Worm (Caenorhabditis elegans) whole organism, L1 larva: ENCODE measurements around the gene B0365.9.

Experiments used
- C04F5.9 ChIP-seq: sonication (generic microtip); optimal IDR thresholded peaks from 2 replicates; lab custom pipeline; 2016; ENCODE audit warnings: missing genetic modification characterization, missing compliant biosample characterization
- C34B4.2 ChIP-seq: sonication (generic microtip); optimal IDR thresholded peaks from 2 replicates; lab custom pipeline; 2017; ENCODE audit warnings: mild to moderate bottlenecking, missing genetic modification characterization, missing compliant biosample characterization
- F16B12.6 ChIP-seq: fragments of 150-350 bp; optimal IDR thresholded peaks from 2 replicates; lab custom pipeline; 2014; ENCODE audit warnings: missing biosample characterization, missing genetic modification characterization
- alr-1 ChIP-seq: fragments of 200-800 bp; sonication (Bioruptor generic); optimal IDR thresholded peaks from 2 replicates; lab custom pipeline; 2018; ENCODE audit warnings: borderline replicate concordance, mild to moderate bottlenecking, missing genetic modification characterization, missing compliant biosample characterization
- aly-2 ChIP-seq: fragments of 150-350 bp; optimal IDR thresholded peaks from 2 replicates; lab custom pipeline; 2014; ENCODE audit warnings: missing biosample characterization, missing genetic modification characterization
- ama-1 ChIP-seq: fragments of 150-350 bp; optimal IDR thresholded peaks from 2 replicates; lab custom pipeline; 2014
- blmp-1 ChIP-seq: fragments of 150-350 bp; optimal IDR thresholded peaks from 2 replicates; lab custom pipeline; 2014; ENCODE audit warnings: missing biosample characterization, missing genetic modification characterization
- ceh-82 ChIP-seq, 3 experiments: fragments of 150-350 bp in 1 of 3; sonication (generic microtip) in 2 of 3; optimal IDR thresholded peaks; 2 replicates each; lab custom pipeline; 2014 to 2017; ENCODE audit warnings: missing biosample characterization in 3 of 3, missing genetic modification characterization in 3 of 3
- dsc-1 ChIP-seq: sonication (generic microtip); optimal IDR thresholded peaks from 2 replicates; lab custom pipeline; 2016; ENCODE audit warnings: mild to moderate bottlenecking, missing genetic modification characterization, missing compliant biosample characterization
- efl-1 ChIP-seq, 4 experiments: fragments of 150-350 bp; optimal IDR thresholded peaks in 3 of 4; peaks in 1 of 4; 1 replicate in 1 of 4; 2 replicates in 3 of 4; lab custom pipeline; 2014; ENCODE audit warnings: missing biosample characterization in 2 of 4, missing genetic modification characterization in 2 of 4, missing genetic modification reagents in 2 of 4
- egl-13 ChIP-seq: sonication (generic microtip); optimal IDR thresholded peaks from 2 replicates; lab custom pipeline; 2016; ENCODE audit warnings: missing genotype, missing genetic modification reagents, missing genetic modification characterization, missing compliant biosample characterization
- egl-27 ChIP-seq, 2 experiments: fragments of 150-350 bp in 1 of 2; sonication (generic microtip); optimal IDR thresholded peaks; 3 replicates each; lab custom pipeline; 2017 to 2018; ENCODE audit warnings: missing biosample characterization in 2 of 2, missing genetic modification characterization in 2 of 2, missing genetic modification reagents in 2 of 2
- elt-2 ChIP-seq: sonication (generic microtip); optimal IDR thresholded peaks from 2 replicates; lab custom pipeline; 2016; ENCODE audit warnings: missing genetic modification characterization, mild to moderate bottlenecking, inconsistent platforms, missing compliant biosample characterization, missing genetic modification reagents
- elt-3 ChIP-seq, 6 experiments: fragments of 150-350 bp in 1 of 6; sonication (generic microtip); optimal IDR thresholded peaks; 2 replicates each; lab custom pipeline; 2017 to 2018; ENCODE audit warnings: missing biosample characterization in 6 of 6, missing genetic modification characterization in 6 of 6, inconsistent platforms in 1 of 6
- ets-5 ChIP-seq: fragments of 200-800 bp; sonication (Bioruptor generic); IDR thresholded peaks from 2 replicates; pipeline ENCODE4 v1.3.6; 2022; ENCODE audit warnings: missing genetic modification characterization, missing compliant biosample characterization
- fos-1 ChIP-seq: fragments of 150-350 bp; optimal IDR thresholded peaks from 2 replicates; lab custom pipeline; 2014; ENCODE audit warnings: missing biosample characterization, missing genetic modification characterization
- hpl-2 ChIP-seq: fragments of 150-350 bp; optimal IDR thresholded peaks from 2 replicates; lab custom pipeline; 2014; ENCODE audit warnings: missing biosample characterization, missing genetic modification reagents, missing genetic modification characterization
- lin-13 ChIP-seq: fragments of 150-350 bp; optimal IDR thresholded peaks from 2 replicates; lab custom pipeline; 2014; ENCODE audit warnings: missing biosample characterization, missing genetic modification reagents, missing genetic modification characterization
- lin-14 ChIP-seq: fragments of 200-800 bp; sonication (Bioruptor generic); optimal IDR thresholded peaks from 2 replicates; lab custom pipeline; 2018; ENCODE audit warnings: mild to moderate bottlenecking, missing genetic modification characterization, moderate library complexity, missing compliant biosample characterization
- lin-15B ChIP-seq: fragments of 150-350 bp; sonication (generic microtip); optimal IDR thresholded peaks from 3 replicates; lab custom pipeline; 2014; ENCODE audit warnings: missing biosample characterization, missing genetic modification characterization
- lin-35 ChIP-seq, 2 experiments: fragments of 150-350 bp; optimal IDR thresholded peaks; 2 replicates each; lab custom pipeline; 2014; ENCODE audit warnings: missing biosample characterization in 2 of 2, missing genetic modification characterization in 2 of 2, missing genetic modification reagents in 2 of 2
- lin-39 ChIP-seq: fragments of 150-350 bp; optimal IDR thresholded peaks from 2 replicates; lab custom pipeline; 2014; ENCODE audit warnings: missing biosample characterization, missing genetic modification reagents, missing genetic modification characterization
- lir-3 ChIP-seq: sonication (generic microtip); optimal IDR thresholded peaks from 2 replicates; lab custom pipeline; 2016; ENCODE audit warnings: mild to moderate bottlenecking, missing genetic modification characterization, moderate library complexity, missing compliant biosample characterization; ENCODE audit not compliant: poor library complexity
- mab-9 ChIP-seq: fragments of 200-800 bp; sonication (Bioruptor generic); IDR thresholded peaks from 2 replicates; pipeline ENCODE4 v1.3.6; 2022; ENCODE audit warnings: missing genetic modification reagents, missing genetic modification characterization, missing compliant biosample characterization
- mdl-1 ChIP-seq, 2 experiments: fragments of 150-350 bp; optimal IDR thresholded peaks; 2 replicates each; lab custom pipeline; 2014 to 2017; ENCODE audit warnings: missing biosample characterization in 2 of 2, missing genetic modification characterization in 2 of 2, inconsistent platforms in 1 of 2
- mef-2 ChIP-seq: fragments of 150-350 bp; optimal IDR thresholded peaks from 2 replicates; lab custom pipeline; 2014; ENCODE audit warnings: missing biosample characterization, missing genetic modification characterization
- nhr-12 ChIP-seq: sonication (generic microtip); optimal IDR thresholded peaks from 2 replicates; lab custom pipeline; 2017; ENCODE audit warnings: missing biosample characterization, missing genetic modification characterization
- nhr-19 ChIP-seq: fragments of 200-800 bp; sonication (Bioruptor generic); conservative IDR thresholded peaks from 2 replicates; pipeline ENCODE4 v1.3.6; 2022; ENCODE audit warnings: missing genetic modification characterization, missing compliant biosample characterization
- nhr-20 ChIP-seq: sonication (generic microtip); optimal IDR thresholded peaks from 2 replicates; lab custom pipeline; 2016; ENCODE audit warnings: mild to moderate bottlenecking, missing genetic modification characterization, missing compliant biosample characterization
- nhr-71 ChIP-seq: sonication (generic microtip); optimal IDR thresholded peaks from 2 replicates; lab custom pipeline; 2016; ENCODE audit warnings: mild to moderate bottlenecking, missing genetic modification characterization, moderate library complexity, missing compliant biosample characterization
- nhr-85 ChIP-seq: sonication (generic microtip); peaks from one replicate; lab custom pipeline; 2016; ENCODE audit warnings: missing genetic modification characterization, inconsistent platforms, missing compliant biosample characterization
- nhr-90 ChIP-seq: sonication (generic microtip); optimal IDR thresholded peaks from 2 replicates; lab custom pipeline; 2016; ENCODE audit warnings: mild to moderate bottlenecking, missing genetic modification characterization, missing compliant biosample characterization; ENCODE audit not compliant: poor library complexity
- pag-3 ChIP-seq: sonication (generic microtip); optimal IDR thresholded peaks from 2 replicates; lab custom pipeline; 2017; ENCODE audit warnings: missing genetic modification characterization, mild to moderate bottlenecking, missing compliant biosample characterization, antibody characterized with exemption, borderline replicate concordance; ENCODE audit not compliant: insufficient read depth
- pax-3 ChIP-seq: fragments of 200-800 bp; sonication (Bioruptor generic); optimal IDR thresholded peaks from 2 replicates; lab custom pipeline; 2018; ENCODE audit warnings: mild to moderate bottlenecking, missing genetic modification characterization, moderate library complexity, missing compliant biosample characterization
- skn-1 ChIP-seq: fragments of 150-350 bp; optimal IDR thresholded peaks from 2 replicates; lab custom pipeline; 2014; ENCODE audit warnings: missing biosample characterization, missing genetic modification characterization
- snu-23 ChIP-seq: sonication (generic microtip); optimal IDR thresholded peaks from 2 replicates; lab custom pipeline; 2016; ENCODE audit warnings: missing genetic modification characterization, missing compliant biosample characterization
- unc-30 ChIP-seq: sonication (generic microtip); optimal IDR thresholded peaks from 2 replicates; lab custom pipeline; 2017; ENCODE audit warnings: missing biosample characterization, missing genetic modification characterization
- unc-62 ChIP-seq: fragments of 150-350 bp; optimal IDR thresholded peaks from 2 replicates; lab custom pipeline; 2014; ENCODE audit warnings: missing biosample characterization, missing genetic modification reagents, missing genetic modification characterization
- vab-15 ChIP-seq: sonication (generic microtip); optimal IDR thresholded peaks from 2 replicates; lab custom pipeline; 2017; ENCODE audit warnings: missing genotype, mild to moderate bottlenecking, missing genetic modification characterization, missing compliant biosample characterization
- ztf-4 ChIP-seq: fragments of 150-350 bp; optimal IDR thresholded peaks from 2 replicates; lab custom pipeline; 2014; ENCODE audit warnings: missing biosample characterization, missing genetic modification characterization

The B0365.9 gene

DNA sequence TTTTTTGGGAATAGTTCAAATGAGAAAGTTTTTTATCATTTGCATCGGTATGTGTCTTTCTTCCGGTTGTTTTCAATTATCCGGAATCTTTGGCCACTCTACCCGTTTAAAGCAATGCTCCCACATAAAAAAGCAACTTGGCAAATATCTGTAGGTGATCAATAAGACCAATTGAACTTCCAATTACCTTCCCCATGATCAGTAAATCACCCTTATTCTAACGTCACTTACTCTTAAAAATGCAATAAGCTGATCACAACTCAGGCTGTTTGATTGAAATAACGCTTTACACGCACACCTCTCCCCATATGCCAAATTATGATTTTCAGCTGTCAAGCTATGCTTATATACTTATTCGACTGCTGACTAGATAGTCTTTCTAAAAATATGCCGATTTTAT lies 37.7 kb downstream of the B0365.9 start, which contains the start of gene C34B4.5 (continued):
- TF ChIP-seq egl-13 (tag; lab: Kevin White, UChicago) (no peak), pag-3 (tag; lab: Kevin White, UChicago) (no peak), lin-15B (tag; lab: Kevin White, UChicago) (no peak), elt-3 (tag; optimal IDR thresholded peaks at IDR 0.05; lab: Kevin White, UChicago) (no peak)

DNA sequence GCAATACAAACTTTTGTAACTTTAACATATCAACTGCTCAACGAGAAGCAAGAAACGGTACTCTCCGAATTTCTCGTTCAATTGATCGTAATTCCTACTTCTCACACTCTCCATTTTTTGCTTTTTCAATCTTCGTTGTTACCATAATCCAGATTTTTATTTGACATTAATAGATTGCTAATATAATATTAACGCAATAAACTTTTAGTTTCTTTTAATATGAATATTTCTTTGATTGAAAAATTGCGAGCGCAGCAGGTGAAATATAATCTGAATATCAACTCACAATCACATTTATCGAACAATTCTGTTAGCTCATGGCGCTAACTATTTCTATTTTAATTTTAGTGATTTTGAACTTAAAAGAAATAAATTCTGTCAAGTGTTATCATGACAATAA lies 41.0 kb downstream of the B0365.9 start, which contains the start of gene lurp-4:
TSS of gene lurp-4 (plus strand) at position 301 of the 400 bp plus-strand sequence.
- no peak for TF ChIP-seq ama-1
- TF ChIP-seq mef-2 = no peak
- TF ChIP-seq elt-3 (tag; optimal IDR thresholded peaks at IDR 0.05; lab: Kevin White, UChicago) = no peak
- TF ChIP-seq lin-13 (GFP tag; lab: Kevin White, UChicago) = no peak
- no peak for TF ChIP-seq ets-5
- TF ChIP-seq unc-30 = no peak
- TF ChIP-seq hpl-2 = no peak
- TF ChIP-seq unc-62 (GFP tag; lab: Kevin White, UChicago) = no peak
- no peak for TF ChIP-seq fos-1 (tag; lab: Kevin White, UChicago)
- no peak for TF ChIP-seq vab-15 (tag; lab: Kevin White, UChicago)
- no peak for TF ChIP-seq elt-2 (tag; lab: Kevin White, UChicago)

DNA sequence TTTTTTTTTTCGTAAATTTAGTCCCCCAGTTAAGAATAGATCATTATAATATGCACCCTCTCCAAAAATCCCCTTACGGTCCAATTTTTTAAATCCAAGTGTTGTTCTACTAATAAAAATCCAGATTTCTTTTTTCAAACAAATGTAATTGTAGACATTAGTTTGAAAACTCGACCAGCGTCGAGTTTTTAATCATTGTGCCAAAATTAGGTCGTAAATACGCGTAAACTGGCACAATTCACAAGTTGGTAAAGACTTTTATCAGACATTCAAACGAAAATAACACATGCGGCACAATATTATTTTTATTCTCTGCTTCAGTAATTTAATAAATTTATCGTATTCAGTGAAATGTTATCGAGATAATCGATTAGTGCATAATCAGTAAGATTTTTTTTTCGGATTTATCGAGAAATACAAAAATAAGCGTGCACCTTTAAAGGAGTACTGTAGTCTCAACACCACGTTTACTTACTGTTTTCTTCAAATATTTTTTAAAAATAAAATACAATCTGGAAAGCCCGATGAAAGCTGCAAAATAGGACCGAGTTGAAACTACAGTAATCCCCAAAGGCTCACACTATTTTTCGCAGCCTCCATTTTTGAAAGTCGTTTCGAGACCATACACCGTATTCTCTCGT lies 43.1 kb downstream of the B0365.9 start, which contains the start of gene C34B4.4:
TSS of gene C34B4.4 (plus strand) at position 276 of the 641 bp plus-strand sequence.
- peak; percentile 32 for TF ChIP-seq nhr-71 (tag; lab: Kevin White, UChicago)
- TF ChIP-seq nhr-85 (tag; lab: Kevin White, UChicago) = peak; percentile 49
- TF ChIP-seq lin-39 (tag; lab: Kevin White, UChicago) = no peak
- peak; percentile 19; the same call in 1 of the 2 replicates for TF ChIP-seq nhr-19 (GFP tag; lab: Robert Waterston, UW)
- peak; percentile 54 for TF ChIP-seq aly-2 (tag; lab: Kevin White, UChicago)
- peak; percentile 9 for TF ChIP-seq elt-2 (tag; lab: Kevin White, UChicago)
- peak; percentile 29 for TF ChIP-seq nhr-90
- peak; percentile 0 for TF ChIP-seq snu-23 (GFP tag; lab: Kevin White, UChicago)
- TF ChIP-seq ceh-82 (tag; optimal IDR thresholded peaks at IDR 0.05; lab: Kevin White, UChicago) = no peak
- TF ChIP-seq nhr-12 (tag; lab: Kevin White, UChicago) = no peak
- no peak for TF ChIP-seq egl-27 (tag; optimal IDR thresholded peaks at IDR 0.05; lab: Kevin White, UChicago)
- no peak for TF ChIP-seq mdl-1 (tag; optimal IDR thresholded peaks at IDR 0.05; lab: Kevin White, UChicago)
- no peak for TF ChIP-seq efl-1 (optimal IDR thresholded peaks at IDR 0.05; lab: Kevin White, UChicago)
- TF ChIP-seq efl-1 (GFP tag; optimal IDR thresholded peaks at IDR 0.05 in 1 of 2; lab: Kevin White, UChicago) = peak in 1 of 2 experiments; percentile 16
- peak; percentile 8 for TF ChIP-seq lin-14 (GFP tag; lab: Kevin White, UChicago)
- TF ChIP-seq pax-3 (tag; lab: Kevin White, UChicago) = peak; percentile 18
- TF ChIP-seq mab-9 (GFP tag; lab: Robert Waterston, UW) = 0 out of 2 replicates have a peak, but pooled peaks have one; percentile 33

DNA sequence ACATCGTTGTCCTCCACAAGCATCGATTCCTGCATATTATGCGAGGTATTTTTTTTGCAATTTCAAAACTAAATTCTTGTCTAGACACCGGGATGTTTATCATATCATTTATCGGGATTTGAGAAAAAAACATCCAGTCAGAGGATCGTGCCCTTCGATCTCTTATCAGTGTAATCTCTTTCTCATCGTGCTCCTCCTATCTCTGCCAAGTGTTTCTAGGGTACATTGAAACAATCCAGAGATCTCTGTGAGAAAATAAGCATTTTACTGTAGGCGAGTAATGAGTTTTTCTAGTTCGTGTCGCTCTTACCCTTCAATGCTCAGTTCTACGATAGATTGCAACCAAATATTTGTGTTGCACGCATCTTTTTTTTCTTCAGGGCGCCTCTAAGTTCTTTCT lies 44.9 kb downstream of the B0365.9 start:
- TF ChIP-seq mdl-1 (tag; optimal IDR thresholded peaks at IDR 0.05; lab: Kevin White, UChicago) (no peak), mef-2 (no peak), nhr-85 (tag; lab: Kevin White, UChicago) (peak; percentile 64), snu-23 (GFP tag; lab: Kevin White, UChicago) (peak; percentile 7), unc-30 (no peak), dsc-1 (tag; lab: Kevin White, UChicago) (peak; percentile 1)

DNA sequence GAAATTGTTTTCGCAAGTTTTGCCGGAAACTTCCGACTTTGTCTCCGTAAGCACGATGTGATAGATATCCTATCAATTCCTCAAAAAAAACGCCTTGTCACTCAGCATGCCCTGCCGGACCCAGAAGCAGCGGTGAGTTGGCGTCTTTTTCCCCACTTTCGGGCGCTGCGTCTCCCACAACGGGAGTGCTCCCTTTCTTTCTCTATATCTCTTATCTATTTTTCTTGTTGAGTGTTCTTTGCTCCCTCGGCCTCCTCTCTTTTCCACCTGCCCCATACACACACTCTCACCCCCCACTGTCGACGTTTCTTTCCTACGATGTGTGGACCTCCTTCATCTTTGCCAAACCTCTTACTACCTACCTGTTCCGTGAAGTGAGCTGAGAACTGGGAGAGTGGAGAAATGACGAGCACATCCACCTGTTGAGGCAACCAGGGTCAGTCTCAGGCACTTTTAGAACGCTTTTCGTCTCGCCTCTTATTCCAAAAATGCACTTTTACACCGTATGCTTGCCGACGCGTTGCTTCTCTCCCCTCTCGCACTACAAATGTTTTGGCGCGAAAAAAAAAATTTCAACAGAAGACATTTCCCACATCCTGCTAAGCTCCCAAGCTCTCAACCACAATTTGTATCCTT lies 47.3 kb downstream of the B0365.9 start:
- TF ChIP-seq vab-15 (tag; lab: Kevin White, UChicago) (no peak), lir-3 (tag; lab: Kevin White, UChicago) (no peak), lin-39 (tag; lab: Kevin White, UChicago) (peak; percentile 29), lin-14 (GFP tag; lab: Kevin White, UChicago) (peak; percentile 90), C04F5.9 (tag; lab: Kevin White, UChicago) (no peak), C34B4.2 (tag; lab: Kevin White, UChicago) (no peak), pag-3 (tag; lab: Kevin White, UChicago) (peak; percentile 65), aly-2 (tag; lab: Kevin White, UChicago) (no peak), ztf-4 (tag; lab: Kevin White, UChicago) (peak; percentile 61), dsc-1 (tag; lab: Kevin White, UChicago) (peak; percentile 25), lin-35 (GFP tag; optimal IDR thresholded peaks at IDR 0.05; lab: Kevin White, UChicago) (peak; percentile 61 to 72), F16B12.6 (tag; lab: Kevin White, UChicago) (no peak), pax-3 (tag; lab: Kevin White, UChicago) (peak; percentile 75), nhr-19 (GFP tag; lab: Robert Waterston, UW) (peak; percentile 100), blmp-1 (tag; lab: Kevin White, UChicago) (no peak), nhr-20 (tag; lab: Kevin White, UChicago) (peak; percentile 90), skn-1 (no peak), alr-1 (tag; lab: Kevin White, UChicago) (no peak)
